Fruit fly (Drosophila melanogaster) whole organism, embryonic: ENCODE results near the gene CAH1.

Experiments used
- CG10462 ChIP-seq: fragments of 200-800 bp; sonication (Bioruptor generic); optimal IDR thresholded peaks from 2 replicates; lab custom pipeline; 2016; ENCODE audit warnings: missing biosample characterization, missing genetic modification characterization
- Dbx ChIP-seq: fragments of 200-800 bp; sonication (Bioruptor generic); IDR thresholded peaks from 3 replicates; pipeline ENCODE4 v1.3.6; 2022; ENCODE audit warnings: missing biosample characterization, missing genetic modification characterization
- Rx ChIP-seq: fragments of 200-800 bp; sonication (Bioruptor generic); IDR thresholded peaks from 2 replicates; pipeline ENCODE4 v1.3.6; 2022; ENCODE audit warnings: missing biosample characterization, missing genetic modification characterization
- sug ChIP-seq: fragments of 200-800 bp; optimal IDR thresholded peaks from 2 replicates; lab custom pipeline; 2019; ENCODE audit warnings: missing biosample characterization, mild to moderate bottlenecking, missing genetic modification characterization, moderate library complexity

dm6 chr2L:13829540-13829939, 26.1 kb downstream of the CAH1 start, which contains the start of the genes Arpc1 and Orc5:
- TF ChIP-seq sug (tag; lab: Kevin White, UChicago) (no peak), Rx (GFP tag; lab: Robert Waterston, UW) (no peak), Dbx (GFP tag; lab: Robert Waterston, UW) (no peak), CG10462 (GFP tag; lab: Kevin White, UChicago) (no peak)
